Worm (Caenorhabditis elegans) whole organism, early embryonic: ENCODE results near the gene T14G12.11.

Experiments used
- B0310.2 ChIP-seq: sonication (generic microtip); optimal IDR thresholded peaks from 2 replicates; lab custom pipeline; 2016; ENCODE audit warnings: mild to moderate bottlenecking, missing genetic modification characterization, missing compliant biosample characterization
- F13C5.2 ChIP-seq: sonication (generic microtip); optimal IDR thresholded peaks from 2 replicates; lab custom pipeline; 2017; ENCODE audit warnings: mild to moderate bottlenecking, missing genetic modification characterization, inconsistent platforms, missing compliant biosample characterization
- aly-1 ChIP-seq: sonication (generic microtip); optimal IDR thresholded peaks from 2 replicates; lab custom pipeline; 2016; ENCODE audit warnings: missing genetic modification characterization, missing compliant biosample characterization
- ama-1 ChIP-seq: fragments of 150-350 bp; optimal IDR thresholded peaks from 2 replicates; lab custom pipeline; 2014
- ceh-13 ChIP-seq: fragments of 200-800 bp; sonication (Bioruptor generic); optimal IDR thresholded peaks from 2 replicates; lab custom pipeline; 2018; ENCODE audit warnings: mild to moderate bottlenecking, missing genetic modification characterization, missing compliant biosample characterization
- ceh-36 ChIP-seq: sonication (generic microtip); optimal IDR thresholded peaks from 2 replicates; lab custom pipeline; 2016; ENCODE audit warnings: missing genetic modification characterization, inconsistent platforms, missing compliant biosample characterization
- ets-7 ChIP-seq: sonication (generic microtip); optimal IDR thresholded peaks from 2 replicates; lab custom pipeline; 2016; ENCODE audit warnings: missing genotype, missing genetic modification characterization, missing compliant biosample characterization
- flt-1 ChIP-seq: fragments of 200-800 bp; sonication (Bioruptor generic); IDR thresholded peaks from 2 replicates; pipeline ENCODE4 v1.3.6; 2022; ENCODE audit warnings: missing genetic modification characterization, missing compliant biosample characterization
- hmbx-1 ChIP-seq: sonication (generic microtip); optimal IDR thresholded peaks from 2 replicates; lab custom pipeline; 2016; ENCODE audit warnings: mild to moderate bottlenecking, missing genetic modification characterization, missing compliant biosample characterization
- hmg-4 ChIP-seq: fragments of 200-800 bp; sonication (Bioruptor generic); optimal IDR thresholded peaks from 2 replicates; lab custom pipeline; 2018; ENCODE audit warnings: mild to moderate bottlenecking, missing genetic modification characterization, missing compliant biosample characterization
- hnd-1 ChIP-seq: sonication (generic microtip); optimal IDR thresholded peaks from 2 replicates; lab custom pipeline; 2016; ENCODE audit warnings: missing genetic modification characterization, missing compliant biosample characterization
- pes-1 ChIP-seq: fragments of 200-800 bp; sonication (Bioruptor generic); IDR thresholded peaks from 2 replicates; pipeline ENCODE4 v1.3.6; 2022; ENCODE audit warnings: missing genetic modification reagents, missing genetic modification characterization, missing compliant biosample characterization
- scrt-1 ChIP-seq: fragments of 200-800 bp; sonication (Bioruptor generic); IDR thresholded peaks from 2 replicates; pipeline ENCODE4 v1.3.6; 2022; ENCODE audit warnings: missing genetic modification characterization, missing compliant biosample characterization
- sea-1 ChIP-seq: fragments of 200-800 bp; sonication (Bioruptor generic); conservative IDR thresholded peaks from 2 replicates; pipeline ENCODE4 v1.3.6; 2022; ENCODE audit warnings: missing genetic modification characterization, missing compliant biosample characterization
- tbx-11 ChIP-seq: fragments of 200-800 bp; sonication (Bioruptor generic); IDR thresholded peaks from 2 replicates; pipeline ENCODE4 v1.3.6; 2022; ENCODE audit warnings: missing genetic modification characterization, missing compliant biosample characterization
- tbx-37 ChIP-seq: fragments of 200-800 bp; sonication (Bioruptor generic); conservative IDR thresholded peaks from 2 replicates; pipeline ENCODE4 v1.3.6; 2022; ENCODE audit warnings: missing genetic modification reagents, missing genetic modification characterization, missing compliant biosample characterization
- tra-4 ChIP-seq: sonication (generic microtip); optimal IDR thresholded peaks from 2 replicates; lab custom pipeline; 2017; ENCODE audit warnings: missing genetic modification characterization, missing compliant biosample characterization

T14G12.11 gene

ce11 chrX:3715835-3716234, 46.5 kb downstream of the T14G12.11 start:
- TF ChIP-seq ceh-13 (GFP tag; lab: Kevin White, UChicago) (no peak), scrt-1 (GFP tag; lab: Robert Waterston, UW) (no peak), tbx-11 (no peak), F13C5.2 (tag; lab: Kevin White, UChicago) (no peak), sea-1 (GFP tag; lab: Robert Waterston, UW) (no peak), hnd-1 (tag; lab: Kevin White, UChicago) (no peak), B0310.2 (tag; lab: Kevin White, UChicago) (no peak), hmbx-1 (tag; lab: Kevin White, UChicago) (no peak), tbx-37 (GFP tag; lab: Robert Waterston, UW) (no peak), ceh-36 (no peak), ama-1 (no peak), tra-4 (tag; lab: Kevin White, UChicago) (no peak), aly-1 (no peak), ets-7 (tag; lab: Kevin White, UChicago) (no peak), flt-1 (no peak), pes-1 (GFP tag; lab: Robert Waterston, UW) (no peak)

DNA sequence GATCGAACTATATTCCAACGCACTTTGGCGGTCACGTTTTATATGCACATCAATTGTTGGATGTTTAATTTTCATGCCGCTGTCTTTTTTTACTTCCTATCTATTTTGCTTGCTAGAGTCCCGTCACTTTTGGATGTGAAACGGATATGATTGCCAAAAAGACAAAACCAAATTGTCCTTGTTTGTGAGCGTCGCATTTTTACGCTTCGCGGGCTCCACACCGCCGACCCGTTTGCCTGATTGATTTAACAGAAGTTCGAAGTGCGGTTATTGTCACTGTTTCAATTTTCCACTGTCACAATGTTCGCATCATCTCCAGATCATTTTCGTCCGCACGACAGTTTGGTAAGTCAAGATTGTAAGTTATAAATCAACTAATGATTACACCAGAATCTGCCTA, 47.5 kb downstream of the T14G12.11 start, which contains the start of gene C01C4.2:
C01C4.2 (plus strand) TSS at position 301 of the 400 bp plus-strand sequence.
- TF ChIP-seq B0310.2 (tag; lab: Kevin White, UChicago), result no peak
- no peak for TF ChIP-seq ceh-36
- no peak for TF ChIP-seq pes-1 (GFP tag; lab: Robert Waterston, UW)
- TF ChIP-seq tbx-11, result no peak
- no peak for TF ChIP-seq tbx-37 (GFP tag; lab: Robert Waterston, UW)
- TF ChIP-seq hmbx-1 (tag; lab: Kevin White, UChicago), result no peak
- TF ChIP-seq scrt-1 (GFP tag; lab: Robert Waterston, UW), result no peak
- no peak for TF ChIP-seq hmg-4 (GFP tag; lab: Kevin White, UChicago)
- no peak for TF ChIP-seq sea-1 (GFP tag; lab: Robert Waterston, UW)
- TF ChIP-seq ama-1, result no peak
- no peak for TF ChIP-seq F13C5.2 (tag; lab: Kevin White, UChicago)
- TF ChIP-seq ceh-13 (GFP tag; lab: Kevin White, UChicago), result no peak
- TF ChIP-seq tra-4 (tag; lab: Kevin White, UChicago), result no peak
- no peak for TF ChIP-seq aly-1
- no peak for TF ChIP-seq ets-7 (tag; lab: Kevin White, UChicago)

DNA sequence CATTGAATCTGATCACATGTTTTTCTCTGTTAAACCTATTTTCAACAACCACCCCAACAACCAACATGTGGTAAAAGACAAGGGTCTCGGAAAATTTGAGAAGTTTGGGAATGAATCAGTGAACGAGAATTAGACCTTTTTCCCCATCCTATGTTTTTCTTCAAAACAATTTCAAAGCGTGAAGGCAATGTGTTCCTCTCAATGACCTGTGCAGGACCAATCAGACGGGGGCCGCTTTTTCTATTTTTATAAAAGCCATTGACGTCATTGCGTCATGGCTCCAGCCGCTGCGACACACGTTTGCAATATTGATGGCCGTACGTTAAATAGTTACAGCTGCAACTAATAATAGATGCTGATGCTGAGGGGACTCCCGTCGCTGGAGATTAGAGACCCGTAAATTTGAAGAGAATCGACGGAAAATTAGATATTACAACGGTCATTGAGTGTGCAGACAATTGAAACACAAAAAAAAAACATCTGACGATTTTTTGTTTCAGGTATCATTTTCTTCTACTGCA, 50.7 kb downstream of the T14G12.11 start:
- TF ChIP-seq hmbx-1 (tag; lab: Kevin White, UChicago) (no peak), pes-1 (GFP tag; lab: Robert Waterston, UW) (no peak)
